Fruit fly (Drosophila melanogaster) whole organism, embryonic: ENCODE measurements around the gene kat80.

Experiments
- Aef1 ChIP-seq: fragments of 200-800 bp; sonication (Bioruptor generic); IDR thresholded peaks from 3 replicates; pipeline ENCODE4 v1.3.6; 2022; ENCODE audit warnings: missing biosample characterization, missing genetic modification characterization
- Antp ChIP-seq: fragments of 200-800 bp; sonication (Bioruptor generic); optimal IDR thresholded peaks from 3 replicates; lab custom pipeline; 2016; ENCODE audit warnings: missing biosample characterization, missing genetic modification characterization
- Blimp-1 ChIP-seq: fragments of 200-800 bp; sonication (Bioruptor generic); optimal IDR thresholded peaks from 3 replicates; lab custom pipeline; 2018; ENCODE audit warnings: missing biosample characterization, missing genetic modification characterization, mild to moderate bottlenecking, moderate library complexity, missing genetic modification reagents
- C15 ChIP-seq: fragments of 200-800 bp; sonication (Bioruptor generic); IDR thresholded peaks from 3 replicates; pipeline ENCODE4 v1.3.6; 2022; ENCODE audit warnings: missing biosample characterization, missing genetic modification characterization
- CG10565 ChIP-seq: fragments of 200-800 bp; sonication (Bioruptor generic); optimal IDR thresholded peaks from 3 replicates; lab custom pipeline; 2016; ENCODE audit warnings: missing biosample characterization, mild to moderate bottlenecking, missing genetic modification characterization
- CG1233 ChIP-seq: fragments of 200-800 bp; sonication (Bioruptor generic); optimal IDR thresholded peaks from 4 replicates; lab custom pipeline; 2018; ENCODE audit warnings: missing biosample characterization, mild to moderate bottlenecking, missing genetic modification characterization
- CG13775 ChIP-seq: fragments of 200-800 bp; sonication (Bioruptor generic); optimal IDR thresholded peaks from 3 replicates; lab custom pipeline; 2017; ENCODE audit warnings: missing biosample characterization, mild to moderate bottlenecking, missing genetic modification characterization
- CG14667 ChIP-seq: fragments of 200-800 bp; sonication (Bioruptor generic); IDR thresholded peaks from 2 replicates; pipeline ENCODE4 v1.3.6; 2022; ENCODE audit warnings: missing biosample characterization, missing genetic modification characterization
- CG14860 ChIP-seq: fragments of 200-800 bp; sonication (Bioruptor generic); IDR thresholded peaks from 3 replicates; pipeline ENCODE4 v1.3.6; 2022; ENCODE audit warnings: missing biosample characterization, missing genetic modification characterization; ENCODE audit not compliant: partially characterized antibody
- CG1603 ChIP-seq: fragments of 200-800 bp; sonication (Bioruptor generic); optimal IDR thresholded peaks from 2 replicates; lab custom pipeline; 2019; ENCODE audit warnings: missing biosample characterization, mild to moderate bottlenecking, missing genetic modification characterization, moderate library complexity
- CG17612 ChIP-seq: fragments of 200-800 bp; sonication (Bioruptor generic); IDR thresholded peaks from 2 replicates; pipeline ENCODE4 v1.3.6; 2022; ENCODE audit warnings: missing biosample characterization, missing genetic modification characterization
- CG17912 ChIP-seq: fragments of 200-800 bp; sonication (Bioruptor generic); optimal IDR thresholded peaks from 2 replicates; lab custom pipeline; 2018; ENCODE audit warnings: missing biosample characterization, mild to moderate bottlenecking, missing genetic modification characterization
- CG2202 ChIP-seq: fragments of 200-800 bp; sonication (Bioruptor generic); optimal IDR thresholded peaks from 2 replicates; lab custom pipeline; 2018; ENCODE audit warnings: missing biosample characterization, mild to moderate bottlenecking, missing genetic modification characterization
- CG31388 ChIP-seq: fragments of 200-800 bp; sonication (Bioruptor generic); optimal IDR thresholded peaks from 2 replicates; lab custom pipeline; 2016; ENCODE audit warnings: missing biosample characterization, missing genetic modification characterization
- CG6175 ChIP-seq: fragments of 200-800 bp; sonication (Bioruptor generic); IDR thresholded peaks from 3 replicates; pipeline ENCODE4 v1.3.6; 2022; ENCODE audit warnings: missing biosample characterization, missing genetic modification characterization
- CG7963 ChIP-seq: fragments of 200-800 bp; sonication (Bioruptor generic); IDR thresholded peaks from 3 replicates; pipeline ENCODE4 v1.3.6; 2022; ENCODE audit warnings: missing biosample characterization, missing genetic modification characterization; ENCODE audit not compliant: partially characterized antibody
- CG8924 ChIP-seq: fragments of 200-800 bp; optimal IDR thresholded peaks from 3 replicates; lab custom pipeline; 2019; ENCODE audit warnings: missing biosample characterization, mild to moderate bottlenecking, missing genetic modification characterization, moderate library complexity
- CG9797 ChIP-seq: fragments of 200-800 bp; sonication (Bioruptor generic); optimal IDR thresholded peaks from 3 replicates; lab custom pipeline; 2018; ENCODE audit warnings: missing biosample characterization, mild to moderate bottlenecking, missing genetic modification characterization
- D19A ChIP-seq: fragments of 200-800 bp; optimal IDR thresholded peaks from 3 replicates; lab custom pipeline; 2019; ENCODE audit warnings: missing biosample characterization, mild to moderate bottlenecking, missing genetic modification characterization, moderate library complexity
- Dip2 ChIP-seq: fragments of 200-800 bp; sonication (Bioruptor generic); IDR thresholded peaks from 2 replicates; pipeline ENCODE4 v1.3.6; 2022; ENCODE audit warnings: missing biosample characterization, missing genetic modification characterization
- Drgx ChIP-seq: fragments of 200-800 bp; sonication (Bioruptor generic); IDR thresholded peaks from 2 replicates; pipeline ENCODE4 v1.3.6; 2022; ENCODE audit warnings: missing biosample characterization, missing genetic modification characterization
- Hr51 ChIP-seq, 2 experiments: fragments of 200-800 bp; sonication (Bioruptor generic); optimal IDR thresholded peaks; 2 replicates in 1 of 2; 3 replicates in 1 of 2; lab custom pipeline; 2016 to 2018; ENCODE audit warnings: missing biosample characterization in 2 of 2, missing genetic modification characterization in 2 of 2, mild to moderate bottlenecking in 1 of 2, moderate library complexity in 1 of 2
- MBD-R2 ChIP-seq: fragments of 200-800 bp; sonication (Bioruptor generic); IDR thresholded peaks from 2 replicates; pipeline ENCODE4 v1.3.6; 2022; ENCODE audit warnings: missing biosample characterization, missing genetic modification characterization
- Mrtf ChIP-seq: fragments of 200-800 bp; sonication (Bioruptor generic); IDR thresholded peaks from 3 replicates; pipeline ENCODE4 v1.3.6; 2022; ENCODE audit warnings: missing biosample characterization, missing genetic modification characterization
- Nf-YA ChIP-seq: fragments of 200-800 bp; sonication (Bioruptor generic); IDR thresholded peaks from 2 replicates; pipeline ENCODE4 v1.3.6; 2022; ENCODE audit warnings: missing biosample characterization, missing genetic modification characterization
- Oli ChIP-seq: fragments of 200-800 bp; sonication (Bioruptor generic); optimal IDR thresholded peaks from 2 replicates; lab custom pipeline; 2018; ENCODE audit warnings: missing biosample characterization, mild to moderate bottlenecking, missing genetic modification characterization, moderate library complexity
- Opbp ChIP-seq: fragments of 200-800 bp; sonication (Bioruptor generic); IDR thresholded peaks from 3 replicates; pipeline ENCODE4 v1.3.6; 2022; ENCODE audit warnings: missing biosample characterization, missing genetic modification characterization; ENCODE audit not compliant: partially characterized antibody
- Xbp1 ChIP-seq: fragments of 200-800 bp; sonication (Bioruptor generic); optimal IDR thresholded peaks from 3 replicates; lab custom pipeline; 2016; ENCODE audit warnings: missing biosample characterization, mild to moderate bottlenecking, missing genetic modification characterization
- bab2 ChIP-seq: fragments of 200-800 bp; sonication (Bioruptor generic); optimal IDR thresholded peaks from 2 replicates; lab custom pipeline; 2016; ENCODE audit warnings: missing biosample characterization, missing genetic modification characterization
- bcd ChIP-seq: fragments of 200-800 bp; sonication (Bioruptor generic); optimal IDR thresholded peaks from 2 replicates; lab custom pipeline; 2017; ENCODE audit warnings: missing biosample characterization, mild to moderate bottlenecking, missing genetic modification characterization
- cad ChIP-seq: fragments of >200 bp; optimal IDR thresholded peaks from 2 replicates; lab custom pipeline; 2017; ENCODE audit warnings: missing biosample characterization, missing genetic modification characterization
- ci ChIP-seq: fragments of 200-800 bp; sonication (Bioruptor generic); IDR thresholded peaks from 3 replicates; pipeline ENCODE4 v1.3.6; 2022; ENCODE audit warnings: missing biosample characterization, missing genetic modification characterization
- croc ChIP-seq: fragments of 200-800 bp; sonication (Bioruptor generic); conservative IDR thresholded peaks from 3 replicates; pipeline ENCODE4 v1.3.6; 2022; ENCODE audit warnings: missing biosample characterization, missing genetic modification characterization
- dmrt99B ChIP-seq: fragments of 200-800 bp; sonication (Bioruptor generic); optimal IDR thresholded peaks from 2 replicates; lab custom pipeline; 2018; ENCODE audit warnings: missing biosample characterization, mild to moderate bottlenecking, missing genetic modification characterization, moderate library complexity
- fd3F ChIP-seq: fragments of 200-800 bp; sonication (Bioruptor generic); optimal IDR thresholded peaks from 2 replicates; lab custom pipeline; 2018; ENCODE audit warnings: missing biosample characterization, mild to moderate bottlenecking, missing genetic modification characterization, moderate library complexity
- fd64A ChIP-seq: fragments of 200-800 bp; sonication (Bioruptor generic); optimal IDR thresholded peaks from 3 replicates; lab custom pipeline; 2018; ENCODE audit warnings: missing biosample characterization, mild to moderate bottlenecking, missing genetic modification characterization
- gsb ChIP-seq: fragments of 200-800 bp; sonication (Bioruptor generic); IDR thresholded peaks from 2 replicates; pipeline ENCODE4 v1.3.6; 2022; ENCODE audit warnings: missing biosample characterization, missing genetic modification characterization
- gsb-n ChIP-seq: fragments of 200-800 bp; sonication (Bioruptor generic); optimal IDR thresholded peaks from 3 replicates; lab custom pipeline; 2018; ENCODE audit warnings: missing biosample characterization, mild to moderate bottlenecking, missing genetic modification characterization
- h ChIP-seq: fragments of >200 bp; optimal IDR thresholded peaks from 2 replicates; lab custom pipeline; 2017
- ind ChIP-seq: fragments of 200-800 bp; sonication (Bioruptor generic); optimal IDR thresholded peaks from 3 replicates; lab custom pipeline; 2016; ENCODE audit warnings: missing biosample characterization, missing genetic modification characterization
- jigr1 ChIP-seq: fragments of 200-800 bp; sonication (Bioruptor generic); IDR thresholded peaks from 3 replicates; pipeline ENCODE4 v1.3.6; 2022; ENCODE audit warnings: missing biosample characterization, missing genetic modification characterization
- kay ChIP-seq: fragments of 200-800 bp; sonication (Bioruptor generic); optimal IDR thresholded peaks from 2 replicates; lab custom pipeline; 2016; ENCODE audit warnings: missing biosample characterization, missing genetic modification characterization
- ken ChIP-seq: fragments of 200-800 bp; sonication (Bioruptor generic); IDR thresholded peaks from 3 replicates; pipeline ENCODE4 v1.3.6; 2022; ENCODE audit warnings: missing biosample characterization, missing genetic modification characterization
- lab ChIP-seq: fragments of 200-800 bp; sonication (Bioruptor generic); optimal IDR thresholded peaks from 3 replicates; lab custom pipeline; 2017; ENCODE audit warnings: missing biosample characterization, missing genetic modification characterization, mild to moderate bottlenecking, moderate library complexity, missing genetic modification reagents
- nerfin-1 ChIP-seq: fragments of 200-800 bp; sonication (Bioruptor generic); optimal IDR thresholded peaks from 3 replicates; lab custom pipeline; 2019; ENCODE audit warnings: missing biosample characterization, mild to moderate bottlenecking, missing genetic modification characterization, moderate library complexity
- ranshi ChIP-seq: fragments of 200-800 bp; sonication (Bioruptor generic); IDR thresholded peaks from 2 replicates; pipeline ENCODE4 v1.3.6; 2022; ENCODE audit warnings: missing biosample characterization, missing genetic modification characterization
- row ChIP-seq: fragments of 200-800 bp; sonication (Bioruptor generic); IDR thresholded peaks from 3 replicates; pipeline ENCODE4 v1.3.6; 2022; ENCODE audit warnings: missing biosample characterization, missing genetic modification characterization
- schlank ChIP-seq: fragments of 200-800 bp; sonication (Bioruptor generic); optimal IDR thresholded peaks from 2 replicates; lab custom pipeline; 2018; ENCODE audit warnings: missing biosample characterization, mild to moderate bottlenecking, missing genetic modification characterization
- scrt ChIP-seq: fragments of 200-800 bp; sonication (Bioruptor generic); optimal IDR thresholded peaks from 2 replicates; lab custom pipeline; 2018; ENCODE audit warnings: missing biosample characterization, mild to moderate bottlenecking, missing genetic modification characterization, moderate library complexity
- seq ChIP-seq: fragments of 200-800 bp; sonication (Bioruptor generic); IDR thresholded peaks from 2 replicates; pipeline ENCODE4 v1.3.6; 2022; ENCODE audit warnings: missing biosample characterization, missing genetic modification characterization
- toy ChIP-seq: fragments of 200-800 bp; sonication (Bioruptor generic); IDR thresholded peaks from 2 replicates; pipeline ENCODE4 v1.3.6; 2022; ENCODE audit warnings: missing biosample characterization, missing genetic modification characterization
- ttk ChIP-seq: fragments of 200-800 bp; sonication (Bioruptor generic); IDR thresholded peaks from 2 replicates; pipeline ENCODE4 v2.1.2; 2022; ENCODE audit warnings: missing biosample characterization, missing genetic modification characterization
- zfh2 ChIP-seq: fragments of 200-800 bp; sonication (Bioruptor generic); optimal IDR thresholded peaks from 2 replicates; lab custom pipeline; 2016; ENCODE audit warnings: missing biosample characterization, missing genetic modification characterization

kat80 gene

DNA sequence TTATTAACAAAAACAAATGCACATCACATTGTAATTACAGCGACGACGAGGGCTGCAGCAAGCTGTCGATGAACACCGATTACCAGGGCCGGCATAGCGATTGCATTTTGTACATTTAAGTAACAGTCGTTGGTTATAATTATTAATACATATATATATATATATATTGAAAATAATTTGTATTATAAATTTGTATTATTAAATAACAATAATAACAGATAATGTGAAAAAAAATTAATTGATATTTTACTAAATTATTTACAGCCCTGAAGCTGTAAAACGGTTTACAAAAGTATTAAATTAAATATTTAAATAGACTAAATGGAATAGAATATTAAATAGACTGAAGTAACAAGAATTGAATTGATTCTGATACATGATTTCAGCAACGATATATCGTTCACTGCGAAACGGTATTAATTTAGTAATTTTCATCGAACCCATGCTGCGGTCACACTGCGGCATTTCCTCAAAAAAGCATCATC, at the start of gene kat80, which contains the start of gene Prosalpha4 (continued):
- TF ChIP-seq row, result peak; percentile 77
- TF ChIP-seq CG10565, result no peak
- TF ChIP-seq CG14667, result 0 out of 2 replicates have a peak, but pooled peaks have one; percentile 15
- peak; percentile 51 for TF ChIP-seq lab (GFP tag; lab: Kevin White, UChicago)
- no peak for TF ChIP-seq toy
- peak; percentile 32; the same call in 1 of the 3 replicates for TF ChIP-seq Aef1 (GFP tag; lab: Robert Waterston, UW)
- no peak for TF ChIP-seq Mrtf
- TF ChIP-seq schlank (tag; lab: Kevin White, UChicago), result peak; percentile 24
- TF ChIP-seq fd3F (GFP tag; lab: Kevin White, UChicago), result no peak
- TF ChIP-seq h (lab: Kevin White, UChicago), result no peak
- peak; percentile 73 for TF ChIP-seq CG8924
- TF ChIP-seq seq, result no peak
- no peak for TF ChIP-seq gsb (GFP tag; lab: Robert Waterston, UW)
- TF ChIP-seq ranshi (GFP tag; lab: Robert Waterston, UW), result peak; percentile 27; the same call in 1 of the 2 replicates
- no peak for TF ChIP-seq Drgx (GFP tag; lab: Robert Waterston, UW)
- TF ChIP-seq CG7963, result peak; percentile 39; the same call in 1 of the 3 replicates
- no peak for TF ChIP-seq scrt (GFP tag; lab: Kevin White, UChicago)
- TF ChIP-seq CG1233 (GFP tag; lab: Kevin White, UChicago), result peak; percentile 64
- TF ChIP-seq Xbp1 (GFP tag; lab: Kevin White, UChicago), result peak; percentile 31
- TF ChIP-seq D19A (tag; lab: Kevin White, UChicago), result peak; percentile 29
- TF ChIP-seq Antp (GFP tag; lab: Kevin White, UChicago), result peak; percentile 3
- no peak for TF ChIP-seq CG31388 (GFP tag; lab: Kevin White, UChicago)
- TF ChIP-seq nerfin-1, result peak; percentile 13
- peak; percentile 32 for TF ChIP-seq dmrt99B (tag; lab: Kevin White, UChicago)
- peak; percentile 57 for TF ChIP-seq CG9797
- peak; percentile 60 for TF ChIP-seq CG17912
- TF ChIP-seq ci, result peak; percentile 50; the same call in 2 of the 3 replicates
- peak; percentile 37; the same call in 2 of the 3 replicates for TF ChIP-seq Opbp (GFP tag; lab: Robert Waterston, UW)
- TF ChIP-seq Hr51 (GFP tag; optimal IDR thresholded peaks at IDR 0.05; lab: Kevin White, UChicago), result peak in 1 of 2 experiments; percentile 10
- peak; percentile 30 for TF ChIP-seq bcd (GFP tag; lab: Kevin White, UChicago)
- TF ChIP-seq fd64A (GFP tag; lab: Kevin White, UChicago), result no peak
- TF ChIP-seq ttk (GFP tag; lab: Robert Waterston, UW), result no peak
- peak; percentile 46; the same call in 1 of the 2 replicates for TF ChIP-seq MBD-R2 (GFP tag; lab: Robert Waterston, UW)
- peak; percentile 5 for TF ChIP-seq CG1603 (tag; lab: Kevin White, UChicago)

DNA sequence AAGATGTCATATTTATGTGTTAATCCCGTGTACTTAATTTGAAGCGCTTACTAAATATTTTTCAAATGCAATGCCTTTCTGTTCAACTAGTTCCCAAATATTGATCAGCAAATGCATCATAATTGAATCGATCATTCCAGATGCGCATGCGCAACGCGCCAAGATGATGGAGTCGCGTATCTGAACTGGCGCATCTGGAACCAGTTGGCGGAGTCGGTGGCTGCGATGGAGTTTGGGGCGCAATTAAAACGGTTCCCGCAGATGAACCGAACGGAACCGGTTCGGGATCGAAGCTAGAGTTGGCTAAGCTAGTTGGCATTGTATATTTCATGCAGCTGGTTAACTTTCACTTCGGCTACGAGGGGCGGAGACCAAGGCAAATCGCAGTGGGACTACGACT, 49.5 kb upstream of the kat80 start, which contains the start of gene CalpC:
CalpC (plus strand) TSS at position 292 of the 400 bp plus-strand sequence.
- no peak for TF ChIP-seq Dip2 (GFP tag; lab: Robert Waterston, UW)
- TF ChIP-seq cad (GFP tag; lab: Kevin White, UChicago), result no peak
- no peak for TF ChIP-seq C15 (GFP tag; lab: Robert Waterston, UW)
- no peak for TF ChIP-seq CG13775 (GFP tag; lab: Kevin White, UChicago)
- TF ChIP-seq kay, result no peak
- no peak for TF ChIP-seq Oli (tag; lab: Kevin White, UChicago)
- TF ChIP-seq croc, result no peak
- TF ChIP-seq CG6175 (GFP tag; lab: Robert Waterston, UW), result no peak
- no peak for TF ChIP-seq gsb-n (tag; lab: Kevin White, UChicago)
- TF ChIP-seq jigr1 (GFP tag; lab: Robert Waterston, UW), result no peak
- no peak for TF ChIP-seq ken
- no peak for TF ChIP-seq CG14860 (GFP tag; lab: Robert Waterston, UW)
- no peak for TF ChIP-seq CG17612 (GFP tag; lab: Robert Waterston, UW)
- no peak for TF ChIP-seq zfh2 (GFP tag; lab: Kevin White, UChicago)
- TF ChIP-seq CG2202 (tag; lab: Kevin White, UChicago), result no peak
- no peak for TF ChIP-seq ind (GFP tag; lab: Kevin White, UChicago)
- TF ChIP-seq seq, result no peak
- no peak for TF ChIP-seq bab2 (GFP tag; lab: Kevin White, UChicago)
- no peak for TF ChIP-seq Nf-YA
- peak; percentile 40 for TF ChIP-seq Blimp-1 (GFP tag; lab: Kevin White, UChicago)
